Worm (Caenorhabditis elegans) whole organism, midembryonic: Measurements from ENCODE around the gene kbp-1.

ENCODE experiments used
- T22C8.4 ChIP-seq: fragments of 200-800 bp; sonication (Bioruptor generic); IDR thresholded peaks from 2 replicates; pipeline ENCODE4 v1.3.6; 2022; ENCODE audit warnings: missing genetic modification characterization, missing compliant biosample characterization
- cog-1 ChIP-seq: sonication (generic microtip); optimal IDR thresholded peaks from 2 replicates; lab custom pipeline; 2016; ENCODE audit warnings: missing genetic modification characterization, missing compliant biosample characterization
- flt-1 ChIP-seq: fragments of 200-800 bp; sonication (Bioruptor generic); IDR thresholded peaks from 2 replicates; pipeline ENCODE4 v1.3.6; 2022; ENCODE audit warnings: missing genetic modification characterization, missing compliant biosample characterization
- klf-2 ChIP-seq: fragments of 200-800 bp; sonication (Bioruptor generic); conservative IDR thresholded peaks from 2 replicates; pipeline ENCODE4 v1.3.6; 2022; ENCODE audit warnings: missing genetic modification reagents, missing genetic modification characterization, missing compliant biosample characterization
- med-1 ChIP-seq: sonication (generic microtip); optimal IDR thresholded peaks from 2 replicates; lab custom pipeline; 2017; ENCODE audit warnings: missing genetic modification characterization, mild to moderate bottlenecking, missing compliant biosample characterization, antibody characterized with exemption, missing genetic modification reagents; ENCODE audit not compliant: insufficient read depth
- ref-1 ChIP-seq: fragments of 200-800 bp; sonication (Bioruptor generic); conservative IDR thresholded peaks from 2 replicates; pipeline ENCODE4 v1.3.6; 2022; ENCODE audit warnings: missing genetic modification reagents, missing genetic modification characterization, missing compliant biosample characterization
- tab-1 ChIP-seq: fragments of 200-800 bp; sonication (Bioruptor generic); IDR thresholded peaks from 2 replicates; pipeline ENCODE4 v1.3.6; 2022; ENCODE audit warnings: missing genetic modification characterization, missing compliant biosample characterization
- ztf-23 ChIP-seq: fragments of 200-800 bp; sonication (Bioruptor generic); IDR thresholded peaks from 2 replicates; pipeline ENCODE4 v1.3.6; 2022; ENCODE audit warnings: missing genetic modification reagents, missing genetic modification characterization, missing compliant biosample characterization
- ztf-29 ChIP-seq: fragments of 200-800 bp; sonication (Bioruptor generic); IDR thresholded peaks from 2 replicates; pipeline ENCODE4 v1.3.6; 2022; ENCODE audit warnings: missing genetic modification reagents, missing genetic modification characterization, missing compliant biosample characterization

kbp-1 gene

DNA sequence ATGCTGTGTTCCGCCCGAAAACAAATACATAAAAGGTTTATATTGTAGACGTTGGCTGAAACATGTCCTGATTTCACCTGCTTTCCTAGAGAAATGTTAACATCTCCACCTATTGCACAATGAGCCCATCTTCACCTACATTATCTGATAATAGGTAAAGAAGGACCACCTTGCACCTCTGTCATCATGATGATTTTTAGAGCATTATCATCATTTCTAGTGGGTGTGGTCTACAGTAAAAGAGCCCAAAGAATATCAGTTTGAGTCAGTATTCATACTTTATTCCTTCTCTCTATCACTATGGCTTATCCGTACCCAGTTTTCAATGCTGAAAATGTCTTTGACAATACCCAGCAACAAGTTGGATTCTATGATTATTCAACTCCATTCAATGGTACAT, 14.8 kb downstream of the kbp-1 start, which contains the start of gene med-2:
Gene med-2, plus strand, starts transcription at position 301 of the 400 bp plus-strand sequence.
- no peak for TF ChIP-seq ref-1 (GFP tag; lab: Robert Waterston, UW)
- TF ChIP-seq klf-2 (GFP tag; lab: Robert Waterston, UW), result no peak
- TF ChIP-seq ztf-29 (GFP tag; lab: Robert Waterston, UW), result no peak
- no peak for TF ChIP-seq cog-1 (tag; lab: Kevin White, UChicago)
- no peak for TF ChIP-seq tab-1 (GFP tag; lab: Robert Waterston, UW)
- TF ChIP-seq med-1 (GFP tag; lab: Kevin White, UChicago), result no peak
- no peak for TF ChIP-seq flt-1 (GFP tag; lab: Robert Waterston, UW)
- no peak for TF ChIP-seq T22C8.4 (GFP tag; lab: Robert Waterston, UW)
- TF ChIP-seq ztf-23 (GFP tag; lab: Robert Waterston, UW), result no peak

DNA sequence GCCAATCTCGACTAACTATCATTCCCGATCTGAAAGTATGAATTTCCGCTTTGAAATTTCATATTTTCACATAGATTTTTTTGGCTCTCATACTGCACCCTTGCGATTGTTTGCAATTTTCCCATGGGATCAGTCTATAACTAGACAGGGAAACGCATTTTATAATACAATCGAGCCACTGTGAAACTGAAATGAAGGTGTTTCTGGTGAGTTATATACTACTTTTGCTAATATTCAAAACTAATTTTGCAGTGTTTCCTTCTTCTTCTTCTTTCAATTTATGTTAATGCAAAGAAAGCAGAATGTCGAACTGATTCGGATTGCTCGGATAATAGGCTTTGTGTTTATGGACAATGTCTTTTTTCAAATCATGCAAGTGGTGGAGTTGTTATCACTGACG, 16.5 kb downstream of the kbp-1 start:
- TF ChIP-seq ref-1 (GFP tag; lab: Robert Waterston, UW) (no peak), tab-1 (GFP tag; lab: Robert Waterston, UW) (no peak), ztf-29 (GFP tag; lab: Robert Waterston, UW) (no peak), klf-2 (GFP tag; lab: Robert Waterston, UW) (no peak), med-1 (GFP tag; lab: Kevin White, UChicago) (no peak), ztf-23 (GFP tag; lab: Robert Waterston, UW) (no peak), flt-1 (GFP tag; lab: Robert Waterston, UW) (no peak), cog-1 (tag; lab: Kevin White, UChicago) (no peak), T22C8.4 (GFP tag; lab: Robert Waterston, UW) (no peak)

DNA sequence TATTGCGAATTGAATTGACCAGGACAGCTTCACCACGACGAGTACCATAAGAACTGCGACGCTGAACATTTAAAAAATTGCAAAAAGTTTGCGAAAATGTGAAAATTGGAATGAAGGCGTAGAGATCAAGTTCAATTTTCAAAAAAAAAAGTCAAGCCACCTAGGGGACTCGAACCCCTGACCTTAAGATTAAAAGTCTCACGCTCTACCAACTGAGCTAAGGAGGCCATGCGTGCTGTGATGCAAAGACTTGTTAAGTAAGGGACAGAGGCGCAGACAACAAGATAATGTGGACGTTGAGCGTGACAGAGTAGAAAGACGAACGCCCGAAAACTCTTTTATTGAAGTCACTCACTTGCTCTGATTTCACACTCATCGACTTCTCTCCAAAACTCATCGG, 18.1 kb downstream of the kbp-1 start:
- peak; percentile 93 for TF ChIP-seq flt-1 (GFP tag; lab: Robert Waterston, UW)
- TF ChIP-seq ztf-23 (GFP tag; lab: Robert Waterston, UW), result peak; percentile 87
- TF ChIP-seq klf-2 (GFP tag; lab: Robert Waterston, UW), result peak; percentile 88
- peak; percentile 84 for TF ChIP-seq T22C8.4 (GFP tag; lab: Robert Waterston, UW)
- peak; percentile 38 for TF ChIP-seq med-1 (GFP tag; lab: Kevin White, UChicago)
- TF ChIP-seq tab-1 (GFP tag; lab: Robert Waterston, UW), result peak; percentile 89
- TF ChIP-seq cog-1 (tag; lab: Kevin White, UChicago), result peak; percentile 67
- peak; percentile 77 for TF ChIP-seq ref-1 (GFP tag; lab: Robert Waterston, UW)
- TF ChIP-seq ztf-29 (GFP tag; lab: Robert Waterston, UW), result peak; percentile 82

DNA sequence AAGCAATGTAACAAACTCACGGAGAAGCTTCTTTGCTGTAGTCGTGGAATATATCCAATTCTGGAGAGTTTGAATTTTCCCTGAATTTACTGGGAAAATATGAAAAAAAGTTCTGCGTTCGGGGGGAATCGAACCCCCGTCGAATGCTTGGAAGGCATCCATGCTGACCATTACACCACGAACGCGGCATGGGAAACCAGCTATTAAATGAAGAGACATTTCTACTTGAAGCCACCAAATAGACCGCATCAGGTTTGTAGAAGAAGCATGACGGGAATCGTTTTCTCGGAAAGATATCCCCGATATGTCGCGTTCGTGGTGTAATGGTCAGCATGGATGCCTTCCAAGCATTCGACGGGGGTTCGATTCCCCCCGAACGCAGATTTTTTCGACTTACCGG, 19.1 kb downstream of the kbp-1 start:
- no peak for TF ChIP-seq T22C8.4 (GFP tag; lab: Robert Waterston, UW)
- TF ChIP-seq tab-1 (GFP tag; lab: Robert Waterston, UW), result peak; percentile 60; the same call in 1 of the 2 replicates
- no peak for TF ChIP-seq ztf-29 (GFP tag; lab: Robert Waterston, UW)
- no peak for TF ChIP-seq cog-1 (tag; lab: Kevin White, UChicago)
- 0 out of 2 replicates have a peak, but pooled peaks have one; percentile 39 for TF ChIP-seq flt-1 (GFP tag; lab: Robert Waterston, UW)
- TF ChIP-seq med-1 (GFP tag; lab: Kevin White, UChicago), result no peak
- TF ChIP-seq ztf-23 (GFP tag; lab: Robert Waterston, UW), result 0 out of 2 replicates have a peak, but pooled peaks have one; percentile 65
- TF ChIP-seq ref-1 (GFP tag; lab: Robert Waterston, UW), result no peak
- peak; percentile 64; the same call in 1 of the 2 replicates for TF ChIP-seq klf-2 (GFP tag; lab: Robert Waterston, UW)

DNA sequence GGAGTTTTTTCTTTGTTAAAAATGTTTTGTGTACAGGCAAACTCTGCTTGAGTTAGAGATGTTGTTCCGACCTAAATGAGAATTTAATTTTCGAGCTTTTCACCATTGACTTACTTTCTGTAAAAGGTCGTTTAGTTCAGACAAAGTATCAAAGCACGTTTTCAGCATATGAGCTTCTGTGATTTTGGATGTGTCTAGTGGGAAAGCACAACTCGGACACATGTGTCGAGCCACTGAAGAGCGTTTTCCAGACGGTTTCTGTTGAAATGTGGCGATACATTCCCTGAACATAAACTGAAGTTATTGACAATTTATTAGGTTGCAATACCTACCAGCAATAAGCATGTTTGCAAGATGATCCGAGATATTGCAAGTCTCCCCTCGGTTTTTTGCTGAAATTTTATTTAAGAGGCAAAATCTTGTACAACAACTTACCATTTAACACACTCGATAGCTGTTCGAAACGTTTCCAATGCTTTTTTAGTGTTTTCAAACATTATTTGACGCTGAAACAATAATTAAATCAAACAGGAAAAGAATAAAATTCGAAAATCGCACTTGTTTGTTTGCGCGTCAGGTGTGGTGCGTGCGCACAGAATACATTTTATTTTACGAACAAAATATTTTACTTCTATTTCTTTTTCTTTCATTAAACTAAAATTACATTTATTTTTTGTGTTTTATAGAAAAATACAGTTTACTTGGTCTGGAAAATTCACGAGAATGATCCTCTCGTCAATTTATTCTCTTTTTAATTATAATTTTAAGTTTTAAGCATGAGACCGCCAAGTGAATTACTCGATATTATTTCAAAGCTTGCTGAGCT, 19.8 kb downstream of the kbp-1 start, which contains the start of the genes brd-1 and K04C2.2:
Gene brd-1, minus strand, starts transcription at position 506 of the 826 bp plus-strand sequence.
Gene K04C2.2, plus strand, starts transcription at position 776 of the 826 bp plus-strand sequence.
- TF ChIP-seq med-1 (GFP tag; lab: Kevin White, UChicago) (no peak), tab-1 (GFP tag; lab: Robert Waterston, UW) (no peak), ztf-29 (GFP tag; lab: Robert Waterston, UW) (no peak), klf-2 (GFP tag; lab: Robert Waterston, UW) (no peak), T22C8.4 (GFP tag; lab: Robert Waterston, UW) (no peak), ztf-23 (GFP tag; lab: Robert Waterston, UW) (no peak), ref-1 (GFP tag; lab: Robert Waterston, UW) (no peak), flt-1 (GFP tag; lab: Robert Waterston, UW) (no peak), cog-1 (tag; lab: Kevin White, UChicago) (no peak)

DNA sequence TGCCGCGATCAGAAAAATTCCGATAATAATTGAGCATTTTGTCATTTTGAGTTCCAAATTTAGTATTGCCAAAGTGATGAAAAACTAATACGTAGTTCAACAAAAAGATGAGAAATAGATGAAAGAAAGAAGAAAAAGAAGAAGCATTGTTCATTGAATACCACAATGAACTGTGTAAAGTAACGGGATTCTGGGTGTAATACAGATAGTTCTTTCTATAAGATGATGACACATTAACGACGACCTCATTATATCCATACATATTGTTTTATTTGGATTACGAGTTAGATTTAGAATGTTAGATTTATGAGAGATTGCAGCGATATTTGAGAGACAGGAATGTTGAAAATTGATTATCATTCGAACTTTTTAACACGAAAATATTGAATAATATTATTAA, 22.1 kb downstream of the kbp-1 start, which contains the start of gene K04C2.5:
Gene K04C2.5, minus strand, starts transcription at position 101 of the 400 bp plus-strand sequence.
- TF ChIP-seq ref-1 (GFP tag; lab: Robert Waterston, UW), result no peak
- TF ChIP-seq T22C8.4 (GFP tag; lab: Robert Waterston, UW), result no peak
- no peak for TF ChIP-seq flt-1 (GFP tag; lab: Robert Waterston, UW)
- TF ChIP-seq med-1 (GFP tag; lab: Kevin White, UChicago), result no peak
- TF ChIP-seq klf-2 (GFP tag; lab: Robert Waterston, UW), result no peak
- no peak for TF ChIP-seq tab-1 (GFP tag; lab: Robert Waterston, UW)
- TF ChIP-seq ztf-29 (GFP tag; lab: Robert Waterston, UW), result no peak
- TF ChIP-seq ztf-23 (GFP tag; lab: Robert Waterston, UW), result no peak
- no peak for TF ChIP-seq cog-1 (tag; lab: Kevin White, UChicago)

DNA sequence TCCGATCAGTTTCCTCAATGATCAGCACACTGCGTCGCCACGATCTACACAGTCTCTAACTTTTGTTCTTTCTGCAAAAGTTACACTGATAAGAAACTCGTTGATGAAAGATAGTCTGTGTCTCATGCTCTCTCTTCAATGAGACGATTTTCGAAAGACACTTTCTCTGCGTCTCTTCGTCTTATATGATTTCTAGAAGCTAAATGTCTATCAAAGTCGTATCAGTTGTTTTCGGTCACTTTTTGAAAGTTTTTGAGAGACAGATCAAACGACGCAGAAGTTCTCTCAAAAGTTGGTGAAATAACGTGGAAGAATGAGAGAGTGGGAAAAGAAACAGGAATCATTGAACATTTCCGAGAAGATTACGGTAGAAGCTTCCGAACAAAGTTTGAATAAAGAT, 25.7 kb downstream of the kbp-1 start:
- TF ChIP-seq cog-1 (tag; lab: Kevin White, UChicago) (no peak), med-1 (GFP tag; lab: Kevin White, UChicago) (no peak), flt-1 (GFP tag; lab: Robert Waterston, UW) (no peak), ref-1 (GFP tag; lab: Robert Waterston, UW) (no peak), ztf-29 (GFP tag; lab: Robert Waterston, UW) (no peak)

DNA sequence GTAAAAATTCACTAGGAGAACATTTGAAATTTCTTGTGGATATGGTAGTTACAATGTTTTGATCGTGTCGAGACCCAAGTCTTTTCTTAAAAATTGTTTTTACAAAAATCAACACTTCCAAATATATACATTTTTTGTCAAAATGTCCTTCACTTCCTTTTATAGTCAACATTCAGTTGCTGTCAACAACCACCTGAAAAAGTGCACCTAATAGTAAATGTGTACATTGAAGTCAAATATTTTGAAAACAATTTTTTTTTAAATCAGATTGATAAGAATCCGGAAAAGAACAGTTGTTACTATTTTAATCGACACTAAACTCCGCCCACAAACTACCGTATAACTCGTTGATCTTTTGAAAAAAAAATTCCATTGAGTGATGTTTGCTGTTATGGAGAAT, 26.2 kb downstream of the kbp-1 start:
- TF ChIP-seq med-1 (GFP tag; lab: Kevin White, UChicago) (no peak), klf-2 (GFP tag; lab: Robert Waterston, UW) (no peak), flt-1 (GFP tag; lab: Robert Waterston, UW) (no peak), tab-1 (GFP tag; lab: Robert Waterston, UW) (no peak), T22C8.4 (GFP tag; lab: Robert Waterston, UW) (no peak), ref-1 (GFP tag; lab: Robert Waterston, UW) (no peak), cog-1 (tag; lab: Kevin White, UChicago) (no peak), ztf-23 (GFP tag; lab: Robert Waterston, UW) (no peak), ztf-29 (GFP tag; lab: Robert Waterston, UW) (no peak)
